Fruit fly (Drosophila melanogaster) whole organism, embryonic: ENCODE measurements around the gene CG5808.

Source experiments
- Atf-2 ChIP-seq: fragments of 200-800 bp; sonication (Bioruptor generic); optimal IDR thresholded peaks from 2 replicates; lab custom pipeline; 2016; ENCODE audit warnings: missing biosample characterization, missing genetic modification characterization
- B-H1 ChIP-seq: fragments of 200-800 bp; sonication (Bioruptor generic); IDR thresholded peaks from 3 replicates; pipeline ENCODE4 v1.3.6; 2022; ENCODE audit warnings: missing biosample characterization, missing genetic modification characterization
- Bgb ChIP-seq: fragments of 200-800 bp; sonication (Bioruptor generic); IDR thresholded peaks from 2 replicates; pipeline ENCODE4 v1.3.6; 2022; ENCODE audit warnings: missing biosample characterization, missing genetic modification characterization; ENCODE audit not compliant: partially characterized antibody
- CG10147 ChIP-seq: fragments of 200-800 bp; sonication (Bioruptor generic); optimal IDR thresholded peaks from 2 replicates; lab custom pipeline; 2019; ENCODE audit warnings: missing biosample characterization, mild to moderate bottlenecking, missing genetic modification characterization, moderate library complexity
- CG10274 ChIP-seq: fragments of 200-800 bp; sonication (Bioruptor generic); optimal IDR thresholded peaks from 3 replicates; lab custom pipeline; 2017; ENCODE audit warnings: missing biosample characterization, mild to moderate bottlenecking, missing genetic modification characterization
- CG11696 ChIP-seq: fragments of 200-800 bp; sonication (Bioruptor generic); IDR thresholded peaks from 2 replicates; pipeline ENCODE4 v1.3.6; 2022; ENCODE audit warnings: missing biosample characterization, missing genetic modification characterization
- CG12104 ChIP-seq: fragments of 200-800 bp; sonication (Bioruptor generic); optimal IDR thresholded peaks from 3 replicates; lab custom pipeline; 2016; ENCODE audit warnings: missing biosample characterization, missing genetic modification characterization
- CG1233 ChIP-seq: fragments of 200-800 bp; sonication (Bioruptor generic); optimal IDR thresholded peaks from 4 replicates; lab custom pipeline; 2018; ENCODE audit warnings: missing biosample characterization, mild to moderate bottlenecking, missing genetic modification characterization
- CG14710 ChIP-seq: fragments of 200-800 bp; sonication (Bioruptor generic); optimal IDR thresholded peaks from 3 replicates; lab custom pipeline; 2019; ENCODE audit warnings: missing biosample characterization, mild to moderate bottlenecking, missing genetic modification characterization, moderate library complexity
- CG1647 ChIP-seq: fragments of 200-800 bp; sonication (Bioruptor generic); optimal IDR thresholded peaks from 3 replicates; lab custom pipeline; 2016; ENCODE audit warnings: missing biosample characterization, missing genetic modification characterization
- CG16813 ChIP-seq: fragments of 200-800 bp; sonication (Bioruptor generic); IDR thresholded peaks from 3 replicates; pipeline ENCODE4 v1.3.6; 2022; ENCODE audit warnings: missing biosample characterization, missing genetic modification characterization; ENCODE audit not compliant: partially characterized antibody
- CG16863 ChIP-seq: fragments of 200-800 bp; sonication (Bioruptor generic); optimal IDR thresholded peaks from 3 replicates; lab custom pipeline; 2016; ENCODE audit warnings: missing biosample characterization, missing genetic modification characterization
- CG17359 ChIP-seq: fragments of 200-800 bp; sonication (Bioruptor generic); optimal IDR thresholded peaks from 3 replicates; lab custom pipeline; 2018; ENCODE audit warnings: missing biosample characterization, mild to moderate bottlenecking, missing genetic modification characterization, moderate library complexity
- CG18599 ChIP-seq: fragments of 200-800 bp; sonication (Bioruptor generic); optimal IDR thresholded peaks from 3 replicates; lab custom pipeline; 2017; ENCODE audit warnings: missing biosample characterization, missing genetic modification characterization, mild to moderate bottlenecking, moderate library complexity, missing genetic modification reagents
- CG2678 ChIP-seq: fragments of 200-800 bp; sonication (Bioruptor generic); optimal IDR thresholded peaks from 3 replicates; lab custom pipeline; 2019; ENCODE audit warnings: missing biosample characterization, mild to moderate bottlenecking, missing genetic modification characterization, moderate library complexity
- CG2889 ChIP-seq: fragments of 200-800 bp; sonication (Bioruptor generic); IDR thresholded peaks from 3 replicates; pipeline ENCODE4 v1.3.6; 2022; ENCODE audit warnings: missing biosample characterization, missing genetic modification characterization
- CG34422 ChIP-seq: fragments of 200-800 bp; sonication (Bioruptor generic); IDR thresholded peaks from 3 replicates; pipeline ENCODE4 v1.3.6; 2022; ENCODE audit warnings: missing biosample characterization, missing genetic modification characterization
- CG42726 ChIP-seq: fragments of 200-800 bp; sonication (Bioruptor generic); IDR thresholded peaks from 2 replicates; pipeline ENCODE4 v1.3.6; 2022; ENCODE audit warnings: missing biosample characterization, missing genetic modification characterization; ENCODE audit not compliant: partially characterized antibody
- CG6175 ChIP-seq: fragments of 200-800 bp; sonication (Bioruptor generic); IDR thresholded peaks from 3 replicates; pipeline ENCODE4 v1.3.6; 2022; ENCODE audit warnings: missing biosample characterization, missing genetic modification characterization
- CG6254 ChIP-seq: fragments of 200-800 bp; sonication (Bioruptor generic); optimal IDR thresholded peaks from 3 replicates; lab custom pipeline; 2017; ENCODE audit warnings: mild to moderate bottlenecking, missing biosample characterization, missing genetic modification reagents, missing genetic modification characterization
- CG7372 ChIP-seq: fragments of 200-800 bp; sonication (Bioruptor generic); IDR thresholded peaks from 2 replicates; pipeline ENCODE4 v1.3.6; 2022; ENCODE audit warnings: missing biosample characterization, missing genetic modification characterization
- CG7786 ChIP-seq: fragments of 200-800 bp; sonication (Bioruptor generic); optimal IDR thresholded peaks from 2 replicates; lab custom pipeline; 2016; ENCODE audit warnings: missing biosample characterization, missing genetic modification characterization
- D19A ChIP-seq: fragments of 200-800 bp; optimal IDR thresholded peaks from 3 replicates; lab custom pipeline; 2019; ENCODE audit warnings: missing biosample characterization, mild to moderate bottlenecking, missing genetic modification characterization, moderate library complexity
- D19B ChIP-seq: fragments of 200-800 bp; sonication (Bioruptor generic); optimal IDR thresholded peaks from 2 replicates; lab custom pipeline; 2017; ENCODE audit warnings: missing biosample characterization, mild to moderate bottlenecking, missing genetic modification characterization
- Eip74EF ChIP-seq, 2 experiments: fragments of 200-800 bp in 1 of 2; fragments of >200 bp in 1 of 2; sonication (Bioruptor generic) in 1 of 2; optimal IDR thresholded peaks; 2 replicates each; lab custom pipeline; 2017 to 2019; ENCODE audit warnings: missing biosample characterization in 2 of 2, missing genetic modification characterization in 2 of 2, mild to moderate bottlenecking in 1 of 2, moderate library complexity in 1 of 2
- Gsc ChIP-seq: fragments of 200-800 bp; sonication (Bioruptor generic); IDR thresholded peaks from 2 replicates; pipeline ENCODE4 v1.3.6; 2022; ENCODE audit warnings: missing biosample characterization, missing genetic modification characterization
- HLH3B ChIP-seq: fragments of 200-800 bp; sonication (Bioruptor generic); IDR thresholded peaks from 2 replicates; pipeline ENCODE4 v1.3.6; 2022; ENCODE audit warnings: missing biosample characterization, missing genetic modification characterization
- Hand ChIP-seq: fragments of 200-800 bp; sonication (Bioruptor generic); optimal IDR thresholded peaks from 2 replicates; lab custom pipeline; 2017; ENCODE audit warnings: mild to moderate bottlenecking, missing biosample characterization, missing genetic modification reagents, missing genetic modification characterization
- Nf-YC ChIP-seq: fragments of 200-800 bp; optimal IDR thresholded peaks from 3 replicates; lab custom pipeline; 2019; ENCODE audit warnings: missing biosample characterization, mild to moderate bottlenecking, missing genetic modification characterization, moderate library complexity
- NfI ChIP-seq: fragments of 200-800 bp; sonication (Bioruptor generic); optimal IDR thresholded peaks from 3 replicates; lab custom pipeline; 2018; ENCODE audit warnings: missing biosample characterization, mild to moderate bottlenecking, missing genetic modification characterization, moderate library complexity
- Rfx ChIP-seq: fragments of 200-800 bp; sonication (Bioruptor generic); IDR thresholded peaks from 2 replicates; pipeline ENCODE4 v1.3.6; 2022; ENCODE audit warnings: missing biosample characterization, missing genetic modification characterization
- Scr ChIP-seq: fragments of 200-800 bp; sonication (Bioruptor generic); IDR thresholded peaks from 2 replicates; pipeline ENCODE4 v1.3.6; 2022; ENCODE audit warnings: missing biosample characterization, missing genetic modification characterization; ENCODE audit not compliant: partially characterized antibody
- TFAM ChIP-seq: fragments of 200-800 bp; sonication (Bioruptor generic); optimal IDR thresholded peaks from 2 replicates; lab custom pipeline; 2017; ENCODE audit warnings: missing biosample characterization, missing genetic modification characterization, inconsistent platforms
- Taf1 ChIP-seq: fragments of 200-800 bp; sonication (Bioruptor generic); IDR thresholded peaks from 2 replicates; pipeline ENCODE4 v1.3.6; 2022; ENCODE audit warnings: missing biosample characterization, missing genetic modification characterization
- abd-A ChIP-seq: fragments of 200-800 bp; sonication (Bioruptor generic); optimal IDR thresholded peaks from 3 replicates; lab custom pipeline; 2019; ENCODE audit warnings: missing biosample characterization, mild to moderate bottlenecking, missing genetic modification characterization, moderate library complexity
- br ChIP-seq: fragments of >200 bp; optimal IDR thresholded peaks from 2 replicates; lab custom pipeline; 2017
- cad ChIP-seq: fragments of >200 bp; optimal IDR thresholded peaks from 2 replicates; lab custom pipeline; 2017; ENCODE audit warnings: missing biosample characterization, missing genetic modification characterization
- cg ChIP-seq: fragments of 200-800 bp; sonication (Bioruptor generic); optimal IDR thresholded peaks from 3 replicates; lab custom pipeline; 2019; ENCODE audit warnings: missing biosample characterization, mild to moderate bottlenecking, missing genetic modification characterization, moderate library complexity
- fu2 ChIP-seq: fragments of 200-800 bp; sonication (Bioruptor generic); optimal IDR thresholded peaks from 2 replicates; lab custom pipeline; 2016; ENCODE audit warnings: missing biosample characterization, missing genetic modification characterization
- grau ChIP-seq: fragments of 200-800 bp; optimal IDR thresholded peaks from 3 replicates; lab custom pipeline; 2019; ENCODE audit warnings: missing biosample characterization, mild to moderate bottlenecking, missing genetic modification characterization, moderate library complexity
- hbn ChIP-seq: fragments of 200-800 bp; sonication (Bioruptor generic); IDR thresholded peaks from 2 replicates; pipeline ENCODE4 v1.3.6; 2022; ENCODE audit warnings: missing biosample characterization, missing genetic modification characterization; ENCODE audit not compliant: partially characterized antibody
- ken ChIP-seq: fragments of 200-800 bp; sonication (Bioruptor generic); IDR thresholded peaks from 3 replicates; pipeline ENCODE4 v1.3.6; 2022; ENCODE audit warnings: missing biosample characterization, missing genetic modification characterization
- lmd ChIP-seq: fragments of 200-800 bp; sonication (Bioruptor generic); IDR thresholded peaks from 2 replicates; pipeline ENCODE4 v1.3.6; 2022; ENCODE audit warnings: missing biosample characterization, missing genetic modification characterization
- mirr ChIP-seq: fragments of 200-800 bp; sonication (Bioruptor generic); optimal IDR thresholded peaks from 3 replicates; lab custom pipeline; 2018; ENCODE audit warnings: missing biosample characterization, mild to moderate bottlenecking, missing genetic modification characterization
- pb ChIP-seq: fragments of 200-800 bp; sonication (Bioruptor generic); optimal IDR thresholded peaks from 3 replicates; lab custom pipeline; 2016; ENCODE audit warnings: missing biosample characterization, missing genetic modification characterization
- run ChIP-seq: fragments of 200-800 bp; sonication (Bioruptor generic); optimal IDR thresholded peaks from 3 replicates; lab custom pipeline; 2018; ENCODE audit warnings: missing biosample characterization, mild to moderate bottlenecking, missing genetic modification characterization
- sens ChIP-seq: fragments of 200-800 bp; sonication (Bioruptor generic); peaks from one replicate; lab custom pipeline; 2016; ENCODE audit warnings: missing biosample characterization, missing genetic modification characterization
- sens-2 ChIP-seq: fragments of 200-800 bp; sonication (Bioruptor generic); IDR thresholded peaks from 2 replicates; pipeline ENCODE4 v1.3.6; 2022; ENCODE audit warnings: missing biosample characterization, missing genetic modification characterization
- tll ChIP-seq, 2 experiments: fragments of 200-800 bp in 1 of 2; fragments of >200 bp in 1 of 2; sonication (Bioruptor generic) in 1 of 2; optimal IDR thresholded peaks; 2 replicates each; lab custom pipeline; 2017 to 2019; ENCODE audit warnings: missing biosample characterization in 2 of 2, missing genetic modification characterization in 2 of 2, mild to moderate bottlenecking in 1 of 2, moderate library complexity in 1 of 2
- wek ChIP-seq: fragments of 200-800 bp; sonication (Bioruptor generic); optimal IDR thresholded peaks from 3 replicates; lab custom pipeline; 2018; ENCODE audit warnings: missing biosample characterization, mild to moderate bottlenecking, missing genetic modification characterization, moderate library complexity
- yki ChIP-seq: fragments of >200 bp; optimal IDR thresholded peaks from 3 replicates; lab custom pipeline; 2018

The CG5808 gene

dm6 chr3R:24812987-24813636, 3.7 kb downstream of the CG5808 start (continued):
- TF ChIP-seq CG34422 (GFP tag; lab: Robert Waterston, UW) = peak; percentile 15; the same call in 1 of the 3 replicates
- no peak for TF ChIP-seq Scr (GFP tag; lab: Robert Waterston, UW)
- no peak for TF ChIP-seq D19A (tag; lab: Kevin White, UChicago)
- TF ChIP-seq pb (GFP tag; lab: Kevin White, UChicago) = no peak
- peak; percentile 32; the same call in 1 of the 2 replicates for TF ChIP-seq Bgb
- TF ChIP-seq ken (GFP tag; lab: Robert Waterston, UW) = no peak
- no peak for TF ChIP-seq yki (lab: Kevin White, UChicago)
- no peak for TF ChIP-seq hbn
- peak; percentile 25 for TF ChIP-seq mirr (GFP tag; lab: Kevin White, UChicago)
- TF ChIP-seq Nf-YC (tag; lab: Kevin White, UChicago) = no peak
- no peak for TF ChIP-seq br (lab: Kevin White, UChicago)
- TF ChIP-seq CG7786 = no peak
- TF ChIP-seq CG1233 = no peak
- TF ChIP-seq Rfx (GFP tag; lab: Robert Waterston, UW) = no peak
- TF ChIP-seq D19B (GFP tag; lab: Kevin White, UChicago) = no peak
- TF ChIP-seq CG16813 (GFP tag; lab: Robert Waterston, UW) = no peak
- no peak for TF ChIP-seq Eip74EF (GFP tag; optimal IDR thresholded peaks at IDR 0.05; lab: Kevin White, UChicago)
- no peak for TF ChIP-seq CG42726 (GFP tag; lab: Robert Waterston, UW)
- no peak for TF ChIP-seq CG16863
- no peak for TF ChIP-seq run (tag; lab: Kevin White, UChicago)
- no peak for TF ChIP-seq wek (GFP tag; lab: Kevin White, UChicago)
- no peak for TF ChIP-seq CG12104 (GFP tag; lab: Kevin White, UChicago)
- TF ChIP-seq CG10274 (GFP tag; lab: Kevin White, UChicago) = no peak
- no peak for TF ChIP-seq B-H1
- TF ChIP-seq Gsc (GFP tag; lab: Robert Waterston, UW) = no peak
- TF ChIP-seq CG2678 (tag; lab: Kevin White, UChicago) = no peak
- TF ChIP-seq cad (GFP tag; lab: Kevin White, UChicago) = peak; percentile 15
- TF ChIP-seq fu2 = no peak
- no peak for TF ChIP-seq lmd (GFP tag; lab: Robert Waterston, UW)
- no peak for TF ChIP-seq HLH3B
- TF ChIP-seq cg (GFP tag; lab: Kevin White, UChicago) = peak; percentile 4
- no peak for TF ChIP-seq sens (GFP tag; lab: Kevin White, UChicago)
- no peak for TF ChIP-seq CG6254
- TF ChIP-seq TFAM (GFP tag; lab: Kevin White, UChicago) = no peak
- no peak for TF ChIP-seq tll (GFP tag; optimal IDR thresholded peaks at IDR 0.05; lab: Kevin White, UChicago)
- no peak for TF ChIP-seq abd-A (tag; lab: Kevin White, UChicago)
- TF ChIP-seq CG2889 (GFP tag; lab: Robert Waterston, UW) = no peak
- TF ChIP-seq CG18599 (GFP tag; lab: Kevin White, UChicago) = no peak
- 0 out of 2 replicates have a peak, but pooled peaks have one; percentile 29 for TF ChIP-seq sens-2 (GFP tag; lab: Robert Waterston, UW)
- TF ChIP-seq NfI = no peak
- TF ChIP-seq CG6175 (GFP tag; lab: Robert Waterston, UW) = no peak
- peak; percentile 8 for TF ChIP-seq Hand (GFP tag; lab: Kevin White, UChicago)
- no peak for TF ChIP-seq Taf1 (GFP tag; lab: Robert Waterston, UW)
- no peak for TF ChIP-seq CG10147 (GFP tag; lab: Kevin White, UChicago)
- TF ChIP-seq CG17359 = no peak
- TF ChIP-seq Atf-2 (GFP tag; lab: Kevin White, UChicago) = no peak
- no peak for TF ChIP-seq CG1647 (GFP tag; lab: Kevin White, UChicago)
- TF ChIP-seq grau = peak; percentile 0
- no peak for TF ChIP-seq CG11696
- TF ChIP-seq CG7372 (GFP tag; lab: Robert Waterston, UW) = no peak
- no peak for TF ChIP-seq CG14710
